Worm (Caenorhabditis elegans) whole organism, L2 larva: Measurements from ENCODE around the gene F09G2.8.

Experiments
- C34F6.9 ChIP-seq: fragments of 150-350 bp; optimal IDR thresholded peaks from 2 replicates; lab custom pipeline; 2014; ENCODE audit warnings: missing biosample characterization, missing genetic modification characterization
- F13H6.1 ChIP-seq: sonication (generic microtip); optimal IDR thresholded peaks from 2 replicates; lab custom pipeline; 2016; ENCODE audit warnings: missing genetic modification characterization, missing compliant biosample characterization
- R02D3.7 ChIP-seq: fragments of 150-350 bp; optimal IDR thresholded peaks from 2 replicates; lab custom pipeline; 2014; ENCODE audit warnings: missing biosample characterization, missing genetic modification characterization
- Y55F3AM.14 ChIP-seq: fragments of 200-800 bp; sonication (Bioruptor generic); optimal IDR thresholded peaks from 2 replicates; lab custom pipeline; 2018; ENCODE audit warnings: mild to moderate bottlenecking, missing genetic modification characterization, missing compliant biosample characterization
- alr-1 ChIP-seq: fragments of 150-350 bp; optimal IDR thresholded peaks from 2 replicates; lab custom pipeline; 2014; ENCODE audit warnings: missing biosample characterization, missing genetic modification characterization
- blmp-1 ChIP-seq: sonication (generic microtip); optimal IDR thresholded peaks from 2 replicates; lab custom pipeline; 2017; ENCODE audit warnings: missing genetic modification characterization, mild to moderate bottlenecking, missing compliant biosample characterization, antibody characterized with exemption, moderate library complexity; ENCODE audit not compliant: insufficient read depth
- ceh-16 ChIP-seq: fragments of 150-350 bp; optimal IDR thresholded peaks from 2 replicates; lab custom pipeline; 2014; ENCODE audit warnings: missing biosample characterization, missing genetic modification characterization
- ceh-82 ChIP-seq: fragments of 150-350 bp; optimal IDR thresholded peaks from 2 replicates; lab custom pipeline; 2014; ENCODE audit warnings: missing biosample characterization, missing genetic modification characterization
- crh-2 ChIP-seq: sonication (generic microtip); optimal IDR thresholded peaks from 2 replicates; lab custom pipeline; 2017; ENCODE audit warnings: missing biosample characterization, missing genetic modification characterization
- dmd-4 ChIP-seq: sonication (generic microtip); optimal IDR thresholded peaks from 2 replicates; lab custom pipeline; 2017; ENCODE audit warnings: missing biosample characterization, missing genetic modification characterization
- elt-3 ChIP-seq: sonication (generic microtip); optimal IDR thresholded peaks from 2 replicates; lab custom pipeline; 2017; ENCODE audit warnings: missing biosample characterization, missing genetic modification characterization
- gmeb-1 ChIP-seq: fragments of 150-350 bp; optimal IDR thresholded peaks from 2 replicates; lab custom pipeline; 2014; ENCODE audit warnings: missing biosample characterization, missing genetic modification characterization
- lsy-2 ChIP-seq, 2 experiments: fragments of 150-350 bp in 1 of 2; sonication (generic microtip) in 1 of 2; optimal IDR thresholded peaks; 2 replicates each; lab custom pipeline; 2014 to 2017; ENCODE audit warnings: missing biosample characterization in 2 of 2, missing genetic modification characterization in 2 of 2
- mbf-1 ChIP-seq: sonication (generic microtip); optimal IDR thresholded peaks from 2 replicates; lab custom pipeline; 2017; ENCODE audit warnings: missing biosample characterization, missing genetic modification characterization
- mdl-1 ChIP-seq, 2 experiments: fragments of 150-350 bp in 1 of 2; sonication (generic microtip) in 1 of 2; optimal IDR thresholded peaks; 2 replicates each; lab custom pipeline; 2017; ENCODE audit warnings: missing biosample characterization in 2 of 2, missing genetic modification characterization in 2 of 2
- nhr-11 ChIP-seq: fragments of 150-350 bp; optimal IDR thresholded peaks from 2 replicates; lab custom pipeline; 2014; ENCODE audit warnings: missing biosample characterization, missing genetic modification characterization
- nhr-12 ChIP-seq: fragments of 150-350 bp; optimal IDR thresholded peaks from 2 replicates; lab custom pipeline; 2014; ENCODE audit warnings: missing biosample characterization, missing genetic modification characterization
- nhr-129 ChIP-seq: fragments of 150-350 bp; optimal IDR thresholded peaks from 2 replicates; lab custom pipeline; 2014; ENCODE audit warnings: missing biosample characterization, missing genetic modification characterization
- nhr-237 ChIP-seq: fragments of 150-350 bp; optimal IDR thresholded peaks from 2 replicates; lab custom pipeline; 2014; ENCODE audit warnings: missing biosample characterization, missing genetic modification characterization
- nhr-25 ChIP-seq: fragments of 150-350 bp; sonication (generic microtip); optimal IDR thresholded peaks from 3 replicates; lab custom pipeline; 2014; ENCODE audit warnings: missing biosample characterization, missing genetic modification characterization
- nhr-77 ChIP-seq: fragments of 150-350 bp; optimal IDR thresholded peaks from 2 replicates; lab custom pipeline; 2014; ENCODE audit warnings: missing biosample characterization, missing genetic modification characterization
- peb-1 ChIP-seq: fragments of 150-350 bp; optimal IDR thresholded peaks from 2 replicates; lab custom pipeline; 2014; ENCODE audit warnings: missing biosample characterization, missing genetic modification characterization
- skn-1 ChIP-seq: sonication (generic microtip); optimal IDR thresholded peaks from 2 replicates; lab custom pipeline; 2017; ENCODE audit warnings: missing biosample characterization, missing genetic modification characterization
- sma-3 ChIP-seq: sonication (generic microtip); optimal IDR thresholded peaks from 2 replicates; lab custom pipeline; 2016; ENCODE audit warnings: missing genetic modification reagents, missing genetic modification characterization, missing compliant biosample characterization
- sma-9 ChIP-seq, 2 experiments: fragments of 150-350 bp in 1 of 2; sonication (generic microtip) in 1 of 2; optimal IDR thresholded peaks; 2 replicates each; lab custom pipeline; 2014 to 2016; ENCODE audit warnings: missing genetic modification characterization in 2 of 2, mild to moderate bottlenecking in 1 of 2, missing biosample characterization in 1 of 2, missing compliant biosample characterization in 1 of 2, missing genetic modification reagents in 1 of 2, moderate library complexity in 1 of 2
- unc-55 ChIP-seq: fragments of 150-350 bp; sonication (generic microtip); optimal IDR thresholded peaks from 3 replicates; lab custom pipeline; 2014; ENCODE audit warnings: missing biosample characterization, missing genetic modification reagents, missing genetic modification characterization
- unc-62 ChIP-seq: fragments of 150-350 bp; optimal IDR thresholded peaks from 2 replicates; lab custom pipeline; 2014; ENCODE audit warnings: missing biosample characterization, missing genetic modification reagents, missing genetic modification characterization
- zag-1 ChIP-seq: fragments of 150-350 bp; optimal IDR thresholded peaks from 2 replicates; lab custom pipeline; 2014; ENCODE audit warnings: missing biosample characterization, missing genetic modification characterization
- ztf-1 ChIP-seq: fragments of 200-800 bp; sonication (Bioruptor generic); conservative IDR thresholded peaks from 2 replicates; pipeline ENCODE4 v1.3.6; 2022; ENCODE audit warnings: missing genetic modification characterization, missing compliant biosample characterization
- ztf-4 ChIP-seq: fragments of 150-350 bp; optimal IDR thresholded peaks from 2 replicates; lab custom pipeline; 2014; ENCODE audit warnings: missing biosample characterization, missing genetic modification characterization

F09G2.8 gene

DNA sequence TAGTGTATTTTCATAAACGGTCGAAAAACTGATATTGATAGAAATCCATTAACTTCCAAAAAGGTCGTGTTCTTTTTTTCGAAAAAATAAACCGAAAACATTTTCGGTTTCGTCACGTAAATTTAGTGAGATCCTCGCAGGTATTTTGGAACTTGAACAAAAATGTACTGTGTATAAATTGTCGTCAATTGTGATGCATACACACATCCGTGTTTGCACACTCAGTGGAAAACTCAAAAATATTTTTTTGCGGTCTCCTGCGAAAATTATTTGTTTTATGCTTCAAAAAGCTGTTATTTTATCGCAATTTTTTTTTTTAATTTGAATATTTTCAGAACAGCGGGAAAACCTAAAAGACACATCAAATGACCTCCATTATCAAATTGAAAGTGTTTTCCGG is 14.6 kb downstream of the F09G2.8 start, which contains the start of gene cpsf-2:
cpsf-2 (plus strand) TSS at position 330 of the 400 bp plus-strand sequence.
- TF ChIP-seq unc-55 (GFP tag; lab: Kevin White, UChicago): peak; percentile 36
- TF ChIP-seq blmp-1 (tag; lab: Kevin White, UChicago): no peak
- TF ChIP-seq dmd-4 (tag; lab: Kevin White, UChicago): no peak
- peak; percentile 28 for TF ChIP-seq C34F6.9 (tag; lab: Kevin White, UChicago)
- TF ChIP-seq lsy-2 (tag; optimal IDR thresholded peaks at IDR 0.05; lab: Kevin White, UChicago): peak in 1 of 2 experiments; percentile 25

DNA sequence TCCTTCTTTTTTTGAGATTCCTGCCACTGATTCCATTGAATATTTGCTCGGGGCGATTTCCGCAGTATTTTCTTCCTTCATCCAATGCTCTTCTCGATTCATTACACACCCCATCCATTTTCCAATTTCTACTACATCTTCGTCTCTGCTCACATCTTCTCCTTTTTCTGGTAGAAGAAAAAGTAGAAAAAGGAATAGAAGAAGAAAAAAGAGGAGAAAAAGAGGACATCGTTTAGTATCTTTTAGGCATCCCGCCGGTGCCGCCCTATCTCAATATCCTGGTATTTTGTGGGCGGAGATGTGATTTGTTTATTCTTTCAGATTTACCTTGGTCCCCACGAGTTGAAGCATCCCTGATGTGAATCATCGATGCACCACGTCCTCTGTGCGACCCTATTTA is 18.3 kb downstream of the F09G2.8 start, which contains the start of gene lgc-39:
lgc-39 (plus strand) TSS at position 301 of the 400 bp plus-strand sequence.
- TF ChIP-seq mdl-1 (tag; optimal IDR thresholded peaks at IDR 0.05; lab: Kevin White, UChicago) (no peak), peb-1 (tag; lab: Kevin White, UChicago) (no peak), C34F6.9 (tag; lab: Kevin White, UChicago) (no peak), ztf-1 (GFP tag; lab: Robert Waterston, UW) (no peak), dmd-4 (tag; lab: Kevin White, UChicago) (no peak), elt-3 (tag; lab: Kevin White, UChicago) (no peak), nhr-129 (tag; lab: Kevin White, UChicago) (no peak), ceh-82 (no peak), nhr-77 (tag; lab: Kevin White, UChicago) (no peak), mbf-1 (tag; lab: Kevin White, UChicago) (no peak)

DNA sequence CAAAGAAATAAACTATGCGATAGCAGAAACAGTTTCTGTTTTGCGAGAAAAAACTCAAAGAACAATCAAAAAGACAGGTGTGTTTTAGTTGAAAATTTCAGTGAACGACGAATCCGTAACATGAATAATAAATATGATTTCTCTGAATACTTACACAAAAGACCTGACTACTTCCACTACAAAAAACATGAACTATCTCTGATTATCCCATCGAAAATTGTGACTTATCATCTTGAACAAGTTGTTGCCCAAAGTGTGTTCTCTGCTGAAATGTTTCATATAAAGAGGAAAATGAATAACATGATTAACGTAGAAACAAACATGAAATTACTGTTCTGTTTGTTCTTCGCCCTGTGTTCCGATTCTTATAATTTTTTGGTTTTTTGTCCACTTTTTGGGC is 26.8 kb downstream of the F09G2.8 start, which contains the start of gene ugt-36:
ugt-36 (plus strand) TSS at position 301 of the 400 bp plus-strand sequence.
- no peak for TF ChIP-seq R02D3.7 (tag; lab: Kevin White, UChicago)
- no peak for TF ChIP-seq dmd-4 (tag; lab: Kevin White, UChicago)
- TF ChIP-seq alr-1 (tag; lab: Kevin White, UChicago): no peak
- no peak for TF ChIP-seq nhr-12 (tag; lab: Kevin White, UChicago)
- TF ChIP-seq ztf-4 (tag; lab: Kevin White, UChicago): no peak
- TF ChIP-seq nhr-129 (tag; lab: Kevin White, UChicago): no peak

DNA sequence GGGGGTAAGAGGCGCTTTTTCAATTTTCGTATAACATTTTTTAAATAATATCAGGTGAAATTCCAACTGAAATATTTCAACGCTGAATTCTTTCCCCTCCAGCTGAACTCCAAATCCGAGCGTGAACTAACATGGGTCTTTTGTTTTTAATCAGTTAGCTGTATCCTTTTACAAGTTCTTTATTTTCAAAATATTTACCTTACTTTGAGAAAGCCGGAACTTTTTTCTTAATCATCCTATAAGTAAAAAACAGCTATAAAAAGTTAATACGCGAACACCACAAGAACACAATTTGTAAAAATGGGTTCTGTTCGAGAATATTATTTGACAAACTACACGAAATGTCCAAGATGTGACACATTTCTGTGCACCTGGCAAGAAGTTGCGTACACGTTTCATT is 29.3 kb downstream of the F09G2.8 start, which contains the start of gene srh-83:
srh-83 (plus strand) TSS at position 301 of the 400 bp plus-strand sequence.
- TF ChIP-seq F13H6.1 (tag; lab: Kevin White, UChicago) (no peak), ceh-82 (no peak), zag-1 (no peak), Y55F3AM.14 (GFP tag; lab: Kevin White, UChicago) (no peak), unc-55 (GFP tag; lab: Kevin White, UChicago) (no peak), crh-2 (tag; lab: Kevin White, UChicago) (no peak), R02D3.7 (tag; lab: Kevin White, UChicago) (no peak), C34F6.9 (tag; lab: Kevin White, UChicago) (no peak), ztf-1 (GFP tag; lab: Robert Waterston, UW) (no peak), nhr-11 (no peak), dmd-4 (tag; lab: Kevin White, UChicago) (no peak), skn-1 (tag; lab: Kevin White, UChicago) (no peak), elt-3 (tag; lab: Kevin White, UChicago) (no peak), gmeb-1 (tag; lab: Kevin White, UChicago) (no peak), unc-62 (GFP tag; lab: Kevin White, UChicago) (no peak), mdl-1 (tag; optimal IDR thresholded peaks at IDR 0.05; lab: Kevin White, UChicago) (no peak)

DNA sequence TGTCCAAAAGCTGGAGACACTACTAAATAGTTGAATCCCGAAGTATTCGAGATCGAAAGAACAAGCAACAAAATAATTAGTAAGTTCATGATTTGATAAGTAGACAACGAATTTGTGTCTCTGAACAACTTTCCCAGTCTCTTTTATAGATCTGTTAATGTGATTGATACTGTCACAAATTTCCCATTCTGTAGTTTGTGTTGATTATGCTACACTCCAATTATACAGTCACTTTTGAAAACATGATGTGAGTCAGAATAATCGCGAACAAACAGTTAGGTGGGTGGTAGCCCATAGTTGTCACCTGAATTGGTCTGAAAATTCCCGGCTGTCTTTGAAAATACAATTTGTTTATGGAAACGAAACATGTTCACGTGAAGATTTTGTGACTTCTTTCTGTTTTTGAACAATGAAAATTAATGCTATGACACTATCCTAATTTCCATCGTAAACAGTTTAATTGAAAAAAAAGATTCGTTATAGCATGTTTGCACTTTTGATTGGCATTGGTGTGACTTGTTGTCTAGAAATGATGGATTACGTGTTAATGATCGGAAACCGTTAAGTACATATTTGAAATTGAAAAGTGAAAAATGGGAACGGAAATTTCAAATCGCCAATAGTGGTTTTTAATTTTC is 29.9 kb downstream of the F09G2.8 start, which contains the start of gene ugt-41:
ugt-41 (minus strand) TSS at position 119 of the 638 bp plus-strand sequence.
- peak; percentile 3 for TF ChIP-seq sma-3
- TF ChIP-seq sma-9 (GFP tag; optimal IDR thresholded peaks at IDR 0.05; lab: Kevin White, UChicago): peak; percentile 34
- TF ChIP-seq sma-9 (tag; optimal IDR thresholded peaks at IDR 0.05; lab: Kevin White, UChicago): no peak
- TF ChIP-seq ceh-16 (tag; lab: Kevin White, UChicago): no peak

DNA sequence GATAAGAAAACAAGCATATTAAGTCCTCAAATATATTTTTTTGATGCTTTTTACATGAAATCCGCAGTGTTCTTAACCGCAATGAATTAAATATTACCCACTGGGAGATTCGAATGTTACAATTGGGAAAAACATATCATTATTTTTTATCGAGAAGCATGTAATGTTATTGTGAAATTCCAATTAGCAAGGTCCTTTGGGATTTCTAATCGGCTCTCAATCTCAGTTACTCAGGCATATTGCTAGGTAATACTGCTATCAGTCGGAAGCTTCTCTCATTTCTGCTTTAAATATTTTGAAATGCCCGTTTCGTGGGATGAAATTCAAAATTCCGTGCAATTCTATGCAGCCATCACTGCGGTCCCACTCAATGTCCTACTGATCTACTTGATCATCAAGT is 34.1 kb downstream of the F09G2.8 start, which contains the start of gene str-204:
str-204 (plus strand) TSS at position 301 of the 400 bp plus-strand sequence.
- TF ChIP-seq unc-62 (GFP tag; lab: Kevin White, UChicago) (no peak), C34F6.9 (tag; lab: Kevin White, UChicago) (no peak), crh-2 (tag; lab: Kevin White, UChicago) (no peak), nhr-25 (tag; lab: Kevin White, UChicago) (no peak), nhr-237 (tag; lab: Kevin White, UChicago) (no peak), sma-3 (no peak), peb-1 (tag; lab: Kevin White, UChicago) (no peak), gmeb-1 (tag; lab: Kevin White, UChicago) (no peak)
- TF ChIP-seq, all 48 proteins: peak for 0
